Fruit fly (Drosophila melanogaster) whole organism, pupa: ENCODE data around the gene CG9265.

Source experiments
- CG10348 ChIP-seq: fragments of 200-800 bp; sonication (Bioruptor generic); IDR thresholded peaks from 2 replicates; pipeline ENCODE4 v1.3.6; 2022; ENCODE audit warnings: missing biosample characterization, missing genetic modification characterization
- CG12605 ChIP-seq: fragments of 200-800 bp; sonication (Bioruptor generic); IDR thresholded peaks from 2 replicates; pipeline ENCODE4 v1.3.6; 2022; ENCODE audit warnings: missing biosample characterization, missing genetic modification characterization
- CG13204 ChIP-seq: fragments of 200-800 bp; sonication (Bioruptor generic); optimal IDR thresholded peaks from 2 replicates; lab custom pipeline; 2018; ENCODE audit warnings: missing biosample characterization, mild to moderate bottlenecking, missing genetic modification characterization, moderate library complexity
- CG14655 ChIP-seq: fragments of 200-800 bp; sonication (Bioruptor generic); optimal IDR thresholded peaks from 3 replicates; lab custom pipeline; 2017; ENCODE audit warnings: mild to moderate bottlenecking, missing biosample characterization, missing genetic modification reagents, missing genetic modification characterization
- CG15710 ChIP-seq: fragments of 200-800 bp; sonication (Bioruptor generic); optimal IDR thresholded peaks from 2 replicates; lab custom pipeline; 2018; ENCODE audit warnings: missing biosample characterization, mild to moderate bottlenecking, missing genetic modification characterization, moderate library complexity
- CG17806 ChIP-seq: fragments of 200-800 bp; sonication (Bioruptor generic); optimal IDR thresholded peaks from 2 replicates; lab custom pipeline; 2018; ENCODE audit warnings: missing biosample characterization, mild to moderate bottlenecking, missing genetic modification characterization, moderate library complexity
- CG32121 ChIP-seq: fragments of 200-800 bp; sonication (Bioruptor generic); IDR thresholded peaks from 2 replicates; pipeline ENCODE4 v1.3.6; 2022; ENCODE audit warnings: missing biosample characterization, missing genetic modification characterization
- CG34367 ChIP-seq: fragments of 200-800 bp; sonication (Bioruptor generic); optimal IDR thresholded peaks from 2 replicates; lab custom pipeline; 2018; ENCODE audit warnings: missing biosample characterization, mild to moderate bottlenecking, missing genetic modification characterization
- CG4496 ChIP-seq: fragments of 200-800 bp; sonication (Bioruptor generic); IDR thresholded peaks from 3 replicates; pipeline ENCODE4 v1.3.6; 2022; ENCODE audit warnings: missing biosample characterization, missing genetic modification characterization
- CG8159 ChIP-seq: fragments of 200-800 bp; sonication (Bioruptor generic); optimal IDR thresholded peaks from 3 replicates; lab custom pipeline; 2018; ENCODE audit warnings: missing biosample characterization, mild to moderate bottlenecking, missing genetic modification characterization, moderate library complexity
- CG8301 ChIP-seq: fragments of 200-800 bp; sonication (Bioruptor generic); optimal IDR thresholded peaks from 2 replicates; lab custom pipeline; 2018; ENCODE audit warnings: missing biosample characterization, mild to moderate bottlenecking, missing genetic modification characterization
- CG9948 ChIP-seq: fragments of 200-800 bp; sonication (Bioruptor generic); optimal IDR thresholded peaks from 2 replicates; lab custom pipeline; 2018; ENCODE audit warnings: missing biosample characterization, mild to moderate bottlenecking, missing genetic modification characterization, moderate library complexity
- D1 ChIP-seq: fragments of 200-800 bp; sonication (Bioruptor generic); optimal IDR thresholded peaks from 2 replicates; lab custom pipeline; 2018; ENCODE audit warnings: missing biosample characterization, mild to moderate bottlenecking, missing genetic modification characterization, moderate library complexity
- EcR ChIP-seq: fragments of 200-800 bp; sonication (Bioruptor generic); optimal IDR thresholded peaks from 3 replicates; lab custom pipeline; 2019; ENCODE audit warnings: missing biosample characterization, missing genetic modification characterization, mild to moderate bottlenecking, moderate library complexity, missing genetic modification reagents
- Ets98B ChIP-seq: fragments of 200-800 bp; sonication (Bioruptor generic); IDR thresholded peaks from 2 replicates; pipeline ENCODE4 v1.3.6; 2022; ENCODE audit warnings: missing biosample characterization, missing genetic modification characterization
- Pif1A ChIP-seq: fragments of 200-800 bp; sonication (Bioruptor generic); optimal IDR thresholded peaks from 3 replicates; lab custom pipeline; 2016; ENCODE audit warnings: missing biosample characterization, missing genetic modification characterization
- Pif1B ChIP-seq: fragments of 200-800 bp; sonication (Bioruptor generic); optimal IDR thresholded peaks from 3 replicates; lab custom pipeline; 2016; ENCODE audit warnings: missing biosample characterization, missing genetic modification characterization
- Snoo ChIP-seq: fragments of 200-800 bp; sonication (Bioruptor generic); optimal IDR thresholded peaks from 3 replicates; lab custom pipeline; 2017; ENCODE audit warnings: missing biosample characterization, mild to moderate bottlenecking, missing genetic modification characterization, inconsistent platforms
- fd96Ca ChIP-seq: fragments of 200-800 bp; sonication (Bioruptor generic); IDR thresholded peaks from 3 replicates; pipeline ENCODE4 v1.3.6; 2022; ENCODE audit warnings: missing biosample characterization, missing genetic modification characterization
- gl ChIP-seq: fragments of 200-800 bp; sonication (Bioruptor generic); optimal IDR thresholded peaks from 2 replicates; lab custom pipeline; 2018; ENCODE audit warnings: missing biosample characterization, mild to moderate bottlenecking, missing genetic modification characterization
- rn ChIP-seq: fragments of 200-800 bp; sonication (Bioruptor generic); IDR thresholded peaks from 2 replicates; pipeline ENCODE4 v1.3.6; 2022; ENCODE audit warnings: missing biosample characterization, missing genetic modification characterization

The CG9265 gene

DNA sequence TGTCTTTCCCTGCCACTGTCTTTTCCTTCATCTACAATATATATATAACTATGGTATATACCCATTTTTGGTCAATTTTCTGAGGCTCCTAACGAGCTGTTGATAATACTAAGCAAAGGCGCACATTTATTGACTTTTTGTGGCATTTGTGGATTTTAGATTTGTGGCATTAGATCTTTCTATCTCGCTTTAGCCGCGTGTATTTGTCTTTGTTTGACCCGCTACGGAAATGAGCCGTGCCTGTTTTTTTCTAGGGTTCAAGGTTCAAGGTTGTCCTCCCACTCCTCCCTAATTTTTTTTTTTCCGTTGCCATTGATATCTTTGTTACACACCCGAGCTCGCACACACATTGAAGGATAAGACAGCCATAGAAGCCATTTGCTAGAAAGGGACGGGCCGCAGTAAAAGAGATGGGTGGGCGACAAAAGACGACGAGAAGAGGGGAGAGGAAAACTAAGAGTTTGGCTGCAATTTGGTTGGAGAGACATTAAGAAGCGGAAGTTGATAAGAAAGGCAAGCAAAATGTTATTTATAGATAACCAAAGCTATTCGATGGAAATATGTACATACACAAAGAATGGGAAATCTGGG, 31.6 kb downstream of the CG9265 start:
- no peak for TF ChIP-seq CG10348 (GFP tag; lab: Robert Waterston, UW)
- TF ChIP-seq D1 (tag; lab: Kevin White, UChicago), result no peak
- no peak for TF ChIP-seq CG14655
- no peak for TF ChIP-seq Pif1A

DNA sequence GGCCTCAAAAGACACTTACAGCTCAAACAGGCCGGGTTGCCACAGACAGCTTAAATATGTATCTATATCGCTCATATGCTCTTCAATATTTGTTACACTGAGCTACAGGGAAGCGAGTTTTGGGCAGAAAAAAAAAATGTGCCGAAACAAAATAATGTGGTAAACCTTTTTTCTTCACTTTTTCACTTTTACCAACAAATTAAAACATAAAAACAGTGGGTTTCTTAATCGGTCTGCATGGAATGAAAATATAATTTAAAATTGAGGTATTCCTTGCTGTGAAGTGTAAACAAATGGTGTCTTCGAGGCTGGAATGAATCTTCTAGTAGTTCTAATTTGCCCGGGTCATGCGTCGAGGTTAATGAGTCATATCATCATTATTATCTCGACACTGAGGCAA, 32.6 kb downstream of the CG9265 start:
- TF ChIP-seq CG10348 (GFP tag; lab: Robert Waterston, UW) (no peak), CG9948 (tag; lab: Kevin White, UChicago) (peak; percentile 19), CG14655 (peak; percentile 33), CG17806 (tag; lab: Kevin White, UChicago) (peak; percentile 32), CG8159 (tag; lab: Kevin White, UChicago) (peak; percentile 3), CG8301 (tag; lab: Kevin White, UChicago) (peak; percentile 18)

DNA sequence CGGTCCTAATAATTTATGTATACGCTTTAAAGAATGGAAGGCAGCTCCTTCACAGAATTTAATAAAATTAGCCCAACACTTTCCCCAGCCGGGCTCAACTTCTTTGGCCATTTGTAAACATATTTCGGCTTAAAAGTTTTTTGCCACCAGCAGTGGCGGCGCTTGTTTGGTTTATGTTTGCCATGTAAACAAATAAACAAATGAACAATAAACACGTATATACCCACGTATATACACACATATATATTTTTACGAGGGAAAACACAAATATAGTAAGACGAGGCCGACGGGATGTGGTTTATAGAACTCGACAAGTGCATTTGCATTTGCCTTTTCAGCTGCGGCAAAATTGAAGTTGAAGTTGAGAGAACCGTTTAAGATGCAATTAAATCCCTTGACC, 33.6 kb downstream of the CG9265 start:
- TF ChIP-seq CG34367 (tag; lab: Kevin White, UChicago) (no peak), CG8301 (tag; lab: Kevin White, UChicago) (no peak), Ets98B (GFP tag; lab: Robert Waterston, UW) (no peak), D1 (tag; lab: Kevin White, UChicago) (no peak)

DNA sequence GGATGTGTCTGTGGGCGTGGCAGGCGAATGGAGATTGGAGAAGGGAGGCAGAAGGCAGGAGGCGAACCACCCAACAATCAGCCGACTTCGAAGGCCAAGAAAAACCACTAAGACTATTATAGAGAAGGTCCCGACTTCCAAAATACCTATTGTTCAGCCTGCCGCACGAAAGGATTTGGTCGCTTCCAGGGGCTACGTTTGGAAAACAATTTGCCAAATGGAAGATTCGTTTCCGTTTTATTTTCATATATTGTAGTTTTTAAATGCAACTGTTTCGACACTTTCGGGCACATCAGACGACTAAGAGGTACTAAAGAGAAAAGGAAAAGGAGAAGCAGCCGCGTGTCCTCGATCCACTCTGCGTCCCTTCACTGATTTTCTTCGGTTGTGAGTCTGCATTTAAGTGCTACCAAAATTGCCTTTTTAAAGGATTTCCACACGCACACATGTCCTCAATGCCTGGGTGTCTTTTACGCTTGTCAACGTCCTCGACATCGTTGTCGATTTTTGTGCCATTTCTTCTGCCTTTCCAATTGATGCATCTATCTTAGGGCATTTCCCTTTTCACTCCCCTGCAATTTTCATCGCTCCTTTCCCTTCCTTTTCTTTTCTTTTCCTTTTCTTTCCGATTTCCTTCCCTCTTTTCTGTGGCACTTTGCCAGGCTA, 35.5 kb downstream of the CG9265 start:
- 0 out of 3 replicates have a peak, but pooled peaks have one; percentile 21 for TF ChIP-seq fd96Ca
- TF ChIP-seq CG12605 (GFP tag; lab: Robert Waterston, UW), result no peak
- TF ChIP-seq Pif1A, result no peak
- no peak for TF ChIP-seq CG13204 (GFP tag; lab: Kevin White, UChicago)

DNA sequence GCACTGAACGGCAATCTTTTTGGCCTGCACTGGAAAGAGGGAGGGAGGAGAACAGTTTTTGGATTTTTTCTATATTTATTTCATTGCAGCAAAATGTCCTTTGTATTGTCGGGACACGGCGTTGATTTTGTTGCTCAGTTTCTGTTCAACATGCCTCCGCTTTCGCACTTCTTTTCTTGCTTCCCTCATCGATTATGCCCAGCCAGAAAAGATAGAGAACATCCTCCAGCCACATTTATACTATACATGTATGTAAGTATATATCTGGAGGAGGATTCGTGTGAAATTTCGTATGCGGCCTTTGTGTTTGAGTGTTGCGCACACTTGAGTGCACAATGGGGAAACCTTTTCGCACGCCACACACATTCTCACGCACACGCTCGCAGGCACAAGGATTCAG, 36.9 kb downstream of the CG9265 start:
- no peak for TF ChIP-seq CG8159 (tag; lab: Kevin White, UChicago)

DNA sequence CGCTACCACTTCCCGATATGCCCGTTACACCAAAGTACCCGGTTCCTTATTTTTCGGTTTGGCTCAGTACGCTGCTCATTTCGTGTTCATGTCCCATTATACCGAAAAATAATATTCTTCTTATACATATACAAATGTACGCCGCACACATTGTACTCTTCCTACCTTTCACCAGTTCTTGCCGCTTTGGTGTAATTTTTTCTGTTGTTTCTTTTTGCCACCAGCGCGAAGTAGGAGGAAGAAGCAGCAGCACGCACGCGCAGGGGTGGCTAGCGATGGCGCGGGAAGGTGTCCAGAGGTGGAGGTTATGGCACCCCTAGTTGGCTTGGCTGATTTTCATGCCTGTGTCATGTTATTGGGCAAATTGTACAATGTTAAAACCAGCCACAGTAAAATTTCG, 38.0 kb downstream of the CG9265 start:
- no peak for TF ChIP-seq CG17806 (tag; lab: Kevin White, UChicago)
- no peak for TF ChIP-seq CG9948 (tag; lab: Kevin White, UChicago)
- TF ChIP-seq CG8159 (tag; lab: Kevin White, UChicago), result no peak
- no peak for TF ChIP-seq CG15710 (tag; lab: Kevin White, UChicago)
- TF ChIP-seq rn (GFP tag; lab: Robert Waterston, UW), result no peak
- TF ChIP-seq Ets98B (GFP tag; lab: Robert Waterston, UW), result no peak
- TF ChIP-seq CG12605 (GFP tag; lab: Robert Waterston, UW), result no peak
- no peak for TF ChIP-seq Pif1A
- no peak for TF ChIP-seq D1 (tag; lab: Kevin White, UChicago)
- no peak for TF ChIP-seq CG32121 (GFP tag; lab: Robert Waterston, UW)
- TF ChIP-seq CG14655, result no peak
- TF ChIP-seq Pif1B, result no peak
- no peak for TF ChIP-seq fd96Ca
- no peak for TF ChIP-seq CG4496 (GFP tag; lab: Robert Waterston, UW)
- TF ChIP-seq CG13204 (GFP tag; lab: Kevin White, UChicago), result no peak
- TF ChIP-seq Snoo, result no peak
- no peak for TF ChIP-seq CG8301 (tag; lab: Kevin White, UChicago)
- TF ChIP-seq, all 21 proteins: peak for 0

DNA sequence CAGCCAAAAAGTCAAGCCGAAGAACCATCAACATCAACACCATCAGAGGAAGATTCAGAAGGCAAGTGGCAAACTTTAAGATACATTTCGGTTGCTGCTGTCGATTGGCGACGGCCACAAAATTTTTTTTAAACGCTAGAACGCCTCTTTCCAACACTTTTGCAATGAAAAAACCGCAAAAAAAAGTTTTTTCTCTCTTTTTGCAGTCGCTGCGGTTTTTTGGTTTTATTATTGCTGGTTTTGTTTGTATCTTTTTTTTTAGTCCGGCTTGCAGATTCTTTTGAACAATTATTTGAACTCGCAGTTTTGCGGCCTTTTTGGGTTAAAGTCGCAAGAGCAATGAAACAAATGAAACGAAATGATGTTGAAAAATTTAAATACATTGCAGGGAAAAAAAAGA, 41.1 kb downstream of the CG9265 start:
- TF ChIP-seq CG15710 (tag; lab: Kevin White, UChicago) (no peak), Snoo (peak; percentile 39), CG8159 (tag; lab: Kevin White, UChicago) (peak; percentile 5)

DNA sequence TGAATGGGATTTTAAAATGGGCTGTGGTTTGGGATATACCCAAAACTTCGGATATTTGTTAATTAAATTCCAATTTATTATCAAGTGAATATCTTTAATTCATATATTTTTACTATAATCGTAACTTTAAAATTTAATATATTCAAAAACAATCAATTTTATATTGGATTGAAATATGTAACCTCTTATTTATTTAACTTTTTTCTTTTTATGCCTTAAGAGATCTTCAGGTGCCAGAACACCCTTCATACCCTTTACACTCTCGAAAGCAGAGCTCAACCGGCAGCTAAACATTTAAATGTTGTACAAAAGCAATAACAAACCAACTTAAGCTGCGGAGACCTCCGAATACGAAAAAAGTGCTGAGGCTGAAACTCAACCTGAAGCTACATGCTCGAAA, 41.6 kb downstream of the CG9265 start:
- TF ChIP-seq CG9948 (tag; lab: Kevin White, UChicago), result no peak
- no peak for TF ChIP-seq gl
- TF ChIP-seq Snoo, result no peak
- no peak for TF ChIP-seq CG12605 (GFP tag; lab: Robert Waterston, UW)
- no peak for TF ChIP-seq CG8301 (tag; lab: Kevin White, UChicago)
- TF ChIP-seq CG15710 (tag; lab: Kevin White, UChicago), result no peak
- no peak for TF ChIP-seq Pif1B
- TF ChIP-seq Ets98B (GFP tag; lab: Robert Waterston, UW), result no peak
- TF ChIP-seq CG32121 (GFP tag; lab: Robert Waterston, UW), result no peak
- no peak for TF ChIP-seq CG8159 (tag; lab: Kevin White, UChicago)
- TF ChIP-seq EcR (GFP tag; lab: Kevin White, UChicago), result no peak
- TF ChIP-seq CG14655, result no peak
- TF ChIP-seq CG34367 (tag; lab: Kevin White, UChicago), result no peak
- no peak for TF ChIP-seq CG10348 (GFP tag; lab: Robert Waterston, UW)
- TF ChIP-seq Pif1A, result no peak
- no peak for TF ChIP-seq CG4496 (GFP tag; lab: Robert Waterston, UW)
- TF ChIP-seq D1 (tag; lab: Kevin White, UChicago), result no peak
